Fruit fly (Drosophila melanogaster) whole organism, embryonic: ENCODE measurements around the gene ND-B18.
A peak's percentile ranks its signal among the peaks of the same experiment; 100 is the strongest.

Experiments used
- Asciz ChIP-seq: fragments of 200-800 bp; sonication (Bioruptor generic); optimal IDR thresholded peaks from 2 replicates; lab custom pipeline; 2017; ENCODE audit warnings: missing biosample characterization, mild to moderate bottlenecking, missing genetic modification characterization, missing genetic modification reagents
- Bgb ChIP-seq: fragments of 200-800 bp; sonication (Bioruptor generic); IDR thresholded peaks from 2 replicates; pipeline ENCODE4 v1.3.6; 2022; ENCODE audit warnings: missing biosample characterization, missing genetic modification characterization; ENCODE audit not compliant: partially characterized antibody
- Blimp-1 ChIP-seq: fragments of 200-800 bp; sonication (Bioruptor generic); optimal IDR thresholded peaks from 3 replicates; lab custom pipeline; 2018; ENCODE audit warnings: missing biosample characterization, missing genetic modification characterization, mild to moderate bottlenecking, moderate library complexity, missing genetic modification reagents
- Bteb2 ChIP-seq: fragments of 200-800 bp; sonication (Bioruptor generic); optimal IDR thresholded peaks from 2 replicates; lab custom pipeline; 2016; ENCODE audit warnings: missing biosample characterization, missing genetic modification characterization
- CG10543 ChIP-seq: fragments of 200-800 bp; sonication (Bioruptor generic); optimal IDR thresholded peaks from 3 replicates; lab custom pipeline; 2017; ENCODE audit warnings: missing biosample characterization, mild to moderate bottlenecking, missing genetic modification characterization, moderate library complexity
- CG13123 ChIP-seq: fragments of 200-800 bp; sonication (Bioruptor generic); optimal IDR thresholded peaks from 2 replicates; lab custom pipeline; 2016; ENCODE audit warnings: missing biosample characterization, missing genetic modification characterization
- CG13296 ChIP-seq: fragments of 200-800 bp; sonication (Bioruptor generic); optimal IDR thresholded peaks from 3 replicates; lab custom pipeline; 2018; ENCODE audit warnings: missing biosample characterization, mild to moderate bottlenecking, missing genetic modification characterization
- CG14014 ChIP-seq: fragments of 200-800 bp; sonication (Bioruptor generic); IDR thresholded peaks from 2 replicates; pipeline ENCODE4 v1.3.6; 2022; ENCODE audit warnings: missing biosample characterization, missing genetic modification characterization
- CG14667 ChIP-seq: fragments of 200-800 bp; sonication (Bioruptor generic); IDR thresholded peaks from 2 replicates; pipeline ENCODE4 v1.3.6; 2022; ENCODE audit warnings: missing biosample characterization, missing genetic modification characterization
- CG14860 ChIP-seq: fragments of 200-800 bp; sonication (Bioruptor generic); IDR thresholded peaks from 3 replicates; pipeline ENCODE4 v1.3.6; 2022; ENCODE audit warnings: missing biosample characterization, missing genetic modification characterization; ENCODE audit not compliant: partially characterized antibody
- CG1647 ChIP-seq: fragments of 200-800 bp; sonication (Bioruptor generic); optimal IDR thresholded peaks from 3 replicates; lab custom pipeline; 2016; ENCODE audit warnings: missing biosample characterization, missing genetic modification characterization
- CG16815 ChIP-seq: fragments of 200-800 bp; sonication (Bioruptor generic); optimal IDR thresholded peaks from 3 replicates; lab custom pipeline; 2017; ENCODE audit warnings: missing biosample characterization, mild to moderate bottlenecking, missing genetic modification characterization
- CG17912 ChIP-seq: fragments of 200-800 bp; sonication (Bioruptor generic); optimal IDR thresholded peaks from 2 replicates; lab custom pipeline; 2018; ENCODE audit warnings: missing biosample characterization, mild to moderate bottlenecking, missing genetic modification characterization
- CG18619 ChIP-seq: fragments of 200-800 bp; sonication (Bioruptor generic); optimal IDR thresholded peaks from 3 replicates; lab custom pipeline; 2017; ENCODE audit warnings: missing biosample characterization, mild to moderate bottlenecking, missing genetic modification characterization
- CG2889 ChIP-seq: fragments of 200-800 bp; sonication (Bioruptor generic); IDR thresholded peaks from 3 replicates; pipeline ENCODE4 v1.3.6; 2022; ENCODE audit warnings: missing biosample characterization, missing genetic modification characterization
- CG34224 ChIP-seq: fragments of 200-800 bp; sonication (Bioruptor generic); IDR thresholded peaks from 3 replicates; pipeline ENCODE4 v1.3.6; 2022; ENCODE audit warnings: missing biosample characterization, missing genetic modification characterization; ENCODE audit not compliant: partially characterized antibody
- CG34376 ChIP-seq: fragments of 200-800 bp; sonication (Bioruptor generic); optimal IDR thresholded peaks from 2 replicates; lab custom pipeline; 2018; ENCODE audit warnings: missing biosample characterization, mild to moderate bottlenecking, missing genetic modification characterization
- CG3726 ChIP-seq: fragments of 200-800 bp; sonication (Bioruptor generic); IDR thresholded peaks from 3 replicates; pipeline ENCODE4, ENCODE4 v1.3.6; 2022; ENCODE audit warnings: missing biosample characterization, missing genetic modification characterization
- CG4424 ChIP-seq: fragments of 200-800 bp; sonication (Bioruptor generic); optimal IDR thresholded peaks from 3 replicates; lab custom pipeline; 2016; ENCODE audit warnings: missing biosample characterization, missing genetic modification characterization
- CG4707 ChIP-seq: fragments of 200-800 bp; sonication (Bioruptor generic); optimal IDR thresholded peaks from 2 replicates; lab custom pipeline; 2018; ENCODE audit warnings: missing biosample characterization, mild to moderate bottlenecking, missing genetic modification characterization, moderate library complexity
- CG5180 ChIP-seq: fragments of 200-800 bp; sonication (Bioruptor generic); optimal IDR thresholded peaks from 3 replicates; lab custom pipeline; 2017; ENCODE audit warnings: missing biosample characterization, missing genetic modification characterization, mild to moderate bottlenecking, moderate library complexity, missing genetic modification reagents
- CG7839 ChIP-seq: fragments of 200-800 bp; sonication (Bioruptor generic); optimal IDR thresholded peaks from 3 replicates; lab custom pipeline; 2018; ENCODE audit warnings: missing biosample characterization, mild to moderate bottlenecking, missing genetic modification characterization, moderate library complexity
- CG8388 ChIP-seq: fragments of 200-800 bp; sonication (Bioruptor generic); optimal IDR thresholded peaks from 2 replicates; lab custom pipeline; 2019; ENCODE audit warnings: missing biosample characterization, mild to moderate bottlenecking, missing genetic modification characterization, moderate library complexity
- Dll ChIP-seq: fragments of 200-800 bp; sonication (Bioruptor generic); IDR thresholded peaks from 4 replicates; pipeline ENCODE4 v1.3.6; 2022; ENCODE audit warnings: missing biosample characterization, missing genetic modification characterization; ENCODE audit not compliant: partially characterized antibody
- Ets65A ChIP-seq: fragments of 200-800 bp; sonication (Bioruptor generic); peaks from one replicate; lab custom pipeline; 2016; ENCODE audit warnings: missing biosample characterization, missing genetic modification characterization
- H15 ChIP-seq: fragments of 200-800 bp; sonication (Bioruptor generic); IDR thresholded peaks from 3 replicates; pipeline ENCODE4 v1.3.6; 2022; ENCODE audit warnings: missing biosample characterization, missing genetic modification characterization
- HmgD ChIP-seq: fragments of 200-800 bp; sonication (Bioruptor generic); optimal IDR thresholded peaks from 3 replicates; lab custom pipeline; 2016; ENCODE audit warnings: missing biosample characterization, missing genetic modification characterization
- Hmx ChIP-seq: fragments of 200-800 bp; sonication (Bioruptor generic); optimal IDR thresholded peaks from 2 replicates; lab custom pipeline; 2016; ENCODE audit warnings: missing biosample characterization, missing genetic modification characterization
- Mad ChIP-seq: fragments of 200-800 bp; sonication (Bioruptor generic); optimal IDR thresholded peaks from 2 replicates; lab custom pipeline; 2016; ENCODE audit warnings: missing biosample characterization, missing genetic modification characterization
- Max ChIP-seq: fragments of 200-800 bp; sonication (Bioruptor generic); optimal IDR thresholded peaks from 2 replicates; lab custom pipeline; 2016; ENCODE audit warnings: missing biosample characterization, mild to moderate bottlenecking, missing genetic modification characterization
- NC2β ChIP-seq: fragments of 200-800 bp; sonication (Bioruptor generic); optimal IDR thresholded peaks from 2 replicates; lab custom pipeline; 2016; ENCODE audit warnings: missing biosample characterization, missing genetic modification characterization
- Optix ChIP-seq: fragments of 200-800 bp; sonication (Bioruptor generic); IDR thresholded peaks from 3 replicates; pipeline ENCODE4 v1.3.6; 2022; ENCODE audit warnings: missing biosample characterization, missing genetic modification characterization
- Ravus ChIP-seq: fragments of 200-800 bp; sonication (Bioruptor generic); IDR thresholded peaks from 2 replicates; pipeline ENCODE4 v1.3.6; 2022; ENCODE audit warnings: missing biosample characterization, missing genetic modification characterization
- Rx ChIP-seq: fragments of 200-800 bp; sonication (Bioruptor generic); IDR thresholded peaks from 2 replicates; pipeline ENCODE4 v1.3.6; 2022; ENCODE audit warnings: missing biosample characterization, missing genetic modification characterization
- Sin3A ChIP-seq: fragments of >200 bp; optimal IDR thresholded peaks from 2 replicates; lab custom pipeline; 2018
- Sox100B ChIP-seq: fragments of 200-800 bp; sonication (Bioruptor generic); optimal IDR thresholded peaks from 3 replicates; lab custom pipeline; 2018; ENCODE audit warnings: missing biosample characterization, mild to moderate bottlenecking, missing genetic modification characterization
- Trl ChIP-seq, 3 experiments: fragments of >200 bp in 2 of 3; fragments of 200-800 bp in 1 of 3; sonication (Bioruptor generic) in 1 of 3; optimal IDR thresholded peaks; 2 replicates in 1 of 3; 3 replicates in 2 of 3; lab custom pipeline; 2016 to 2017; ENCODE audit warnings: missing biosample characterization in 1 of 3, missing genetic modification characterization in 1 of 3
- ato ChIP-seq: fragments of 200-800 bp; sonication (Bioruptor generic); IDR thresholded peaks from 2 replicates; pipeline ENCODE4 v1.3.6; 2022; ENCODE audit warnings: missing biosample characterization, missing genetic modification characterization; ENCODE audit not compliant: partially characterized antibody
- az2 ChIP-seq: fragments of 200-800 bp; sonication (Bioruptor generic); optimal IDR thresholded peaks from 3 replicates; lab custom pipeline; 2016; ENCODE audit warnings: missing biosample characterization, missing genetic modification characterization
- chn ChIP-seq: fragments of 200-800 bp; sonication (Bioruptor generic); optimal IDR thresholded peaks from 2 replicates; lab custom pipeline; 2016; ENCODE audit warnings: missing biosample characterization, missing genetic modification characterization
- lmd ChIP-seq: fragments of 200-800 bp; sonication (Bioruptor generic); IDR thresholded peaks from 2 replicates; pipeline ENCODE4 v1.3.6; 2022; ENCODE audit warnings: missing biosample characterization, missing genetic modification characterization
- lov ChIP-seq, 2 experiments: fragments of 200-800 bp in 1 of 2; fragments of >200 bp in 1 of 2; sonication (Bioruptor generic) in 1 of 2; IDR thresholded peaks in 1 of 2; optimal IDR thresholded peaks in 1 of 2; 2 replicates in 1 of 2; 3 replicates in 1 of 2; pipeline versions ENCODE4 v1.3.6 to Lab custom; 2017 to 2022; ENCODE audit warnings: missing biosample characterization in 1 of 2, missing genetic modification characterization in 1 of 2
- nau ChIP-seq: fragments of 200-800 bp; sonication (Bioruptor generic); optimal IDR thresholded peaks from 3 replicates; lab custom pipeline; 2017; ENCODE audit warnings: missing biosample characterization, mild to moderate bottlenecking, missing genetic modification characterization, missing genetic modification reagents
- nmo ChIP-seq: fragments of 200-800 bp; sonication (Bioruptor generic); optimal IDR thresholded peaks from 2 replicates; lab custom pipeline; 2018; ENCODE audit warnings: missing biosample characterization, mild to moderate bottlenecking, missing genetic modification characterization, moderate library complexity
- pzg ChIP-seq: fragments of 200-800 bp; sonication (Bioruptor generic); optimal IDR thresholded peaks from 3 replicates; lab custom pipeline; 2018; ENCODE audit warnings: missing biosample characterization, mild to moderate bottlenecking, missing genetic modification characterization, moderate library complexity
- repo ChIP-seq: fragments of 200-800 bp; sonication (Bioruptor generic); optimal IDR thresholded peaks from 2 replicates; lab custom pipeline; 2016; ENCODE audit warnings: missing biosample characterization, missing genetic modification characterization
- twi ChIP-seq: fragments of 200-800 bp; optimal IDR thresholded peaks from 2 replicates; lab custom pipeline; 2019; ENCODE audit warnings: missing biosample characterization, mild to moderate bottlenecking, missing genetic modification characterization, moderate library complexity

Gene ND-B18

dm6 chrX:15084580-15085138 lies 21.1 kb downstream of the ND-B18 start, which contains the start of gene Cox17 (continued):
- TF ChIP-seq Mad (GFP tag; lab: Kevin White, UChicago) (peak; percentile 72), CG13123 (GFP tag; lab: Kevin White, UChicago) (peak; percentile 65), CG1647 (GFP tag; lab: Kevin White, UChicago) (peak; percentile 63), CG17912 (GFP tag; lab: Kevin White, UChicago) (no peak), CG13296 (GFP tag; lab: Kevin White, UChicago) (peak; percentile 77), lov (optimal IDR thresholded peaks at IDR 0.05; lab: Kevin White, UChicago) (no peak), lov (GFP tag; IDR thresholded peaks at IDR 0.05; lab: Robert Waterston, UW) (no peak), Bgb (peak; percentile 70), ato (GFP tag; lab: Robert Waterston, UW) (no peak), CG5180 (peak; percentile 66), CG2889 (GFP tag; lab: Robert Waterston, UW) (0 out of 3 replicates have a peak, but pooled peaks have one; percentile 40), Hmx (GFP tag; lab: Kevin White, UChicago) (peak; percentile 70), lmd (GFP tag; lab: Robert Waterston, UW) (peak; percentile 77), CG14014 (GFP tag; lab: Robert Waterston, UW) (peak; percentile 55; the same call in 1 of the 2 replicates), repo (GFP tag; lab: Kevin White, UChicago) (peak; percentile 28), H15 (GFP tag; lab: Robert Waterston, UW) (0 out of 3 replicates have a peak, but pooled peaks have one; percentile 31), Ravus (GFP tag; lab: Robert Waterston, UW) (no peak), Asciz (GFP tag; lab: Kevin White, UChicago) (peak; percentile 65), Sox100B (GFP tag; lab: Kevin White, UChicago) (peak; percentile 90), az2 (peak; percentile 83), Optix (GFP tag; lab: Robert Waterston, UW) (peak; percentile 44; the same call in 1 of the 3 replicates), NC2β (GFP tag; lab: Kevin White, UChicago) (peak; percentile 43), CG34224 (GFP tag; lab: Robert Waterston, UW) (peak; percentile 73; the same call in 2 of the 3 replicates), Bteb2 (GFP tag; lab: Kevin White, UChicago) (peak; percentile 41), Blimp-1 (GFP tag; lab: Kevin White, UChicago) (peak; percentile 73), CG34376 (GFP tag; lab: Kevin White, UChicago) (peak; percentile 82), CG10543 (GFP tag; lab: Kevin White, UChicago) (peak; percentile 90), pzg (GFP tag; lab: Kevin White, UChicago) (peak; percentile 46), CG8388 (GFP tag; lab: Kevin White, UChicago) (peak; percentile 77), CG3726 (GFP tag; lab: Robert Waterston, UW) (no peak), Rx (GFP tag; lab: Robert Waterston, UW) (0 out of 2 replicates have a peak, but pooled peaks have one; percentile 33), Max (peak; percentile 84), Trl (optimal IDR thresholded peaks at IDR 0.05; lab: Kevin White, UChicago) (no peak), Trl (GFP tag; optimal IDR thresholded peaks at IDR 0.05; lab: Kevin White, UChicago) (peak; percentile 48), CG4424 (GFP tag; lab: Kevin White, UChicago) (peak; percentile 82), CG4707 (GFP tag; lab: Kevin White, UChicago) (peak; percentile 0), Ets65A (GFP tag; lab: Kevin White, UChicago) (peak; percentile 96)
- TF ChIP-seq, all 482 proteins: peak for 375

- TF ChIP-seq CG14667 (0 out of 2 replicates have a peak, but pooled peaks have one; percentile 27), nau (peak; percentile 13), HmgD (GFP tag; lab: Kevin White, UChicago) (no peak), CG18619 (GFP tag; lab: Kevin White, UChicago) (peak; percentile 43), CG16815 (peak; percentile 51), twi (tag; lab: Kevin White, UChicago) (peak; percentile 75), nmo (peak; percentile 78), Sin3A (lab: Kevin White, UChicago) (peak; percentile 17), CG7839 (peak; percentile 69), Hmx (GFP tag; lab: Kevin White, UChicago) (no peak), CG14860 (GFP tag; lab: Robert Waterston, UW) (0 out of 3 replicates have a peak, but pooled peaks have one; percentile 41), Dll (GFP tag; lab: Robert Waterston, UW) (peak; percentile 88), chn (no peak)
These were observed 22.4 kb downstream of the ND-B18 start, which contains the start of the genes CG15027 and Dbct for dm6 chrX:15085777-15086510. TSS of gene CG15027 (minus strand) at chrX:15085827. TSS of gene Dbct (plus strand) at chrX:15086125.
